Fruit fly (Drosophila melanogaster) whole organism, embryonic: ENCODE measurements around the gene CG10341.

Experiments
- Adf1 ChIP-seq: fragments of 200-800 bp; sonication (Bioruptor generic); IDR thresholded peaks from 2 replicates; pipeline ENCODE4 v1.3.6; 2022; ENCODE audit warnings: missing biosample characterization, missing genetic modification characterization
- Bdp1 ChIP-seq: fragments of 200-800 bp; sonication (Bioruptor generic); optimal IDR thresholded peaks from 3 replicates; lab custom pipeline; 2016; ENCODE audit warnings: missing biosample characterization, missing genetic modification characterization
- CG10147 ChIP-seq: fragments of 200-800 bp; sonication (Bioruptor generic); optimal IDR thresholded peaks from 2 replicates; lab custom pipeline; 2019; ENCODE audit warnings: missing biosample characterization, mild to moderate bottlenecking, missing genetic modification characterization, moderate library complexity
- CG10959 ChIP-seq: fragments of 200-800 bp; sonication (Bioruptor generic); IDR thresholded peaks from 2 replicates; pipeline ENCODE4 v1.3.6; 2022; ENCODE audit warnings: missing biosample characterization, missing genetic modification characterization
- CG11695 ChIP-seq: fragments of 200-800 bp; sonication (Bioruptor generic); IDR thresholded peaks from 3 replicates; pipeline ENCODE4 v1.3.6; 2022; ENCODE audit warnings: missing biosample characterization, missing genetic modification characterization
- CG11696 ChIP-seq: fragments of 200-800 bp; sonication (Bioruptor generic); IDR thresholded peaks from 2 replicates; pipeline ENCODE4 v1.3.6; 2022; ENCODE audit warnings: missing biosample characterization, missing genetic modification characterization
- CG15696 ChIP-seq: fragments of 200-800 bp; sonication (Bioruptor generic); optimal IDR thresholded peaks from 2 replicates; lab custom pipeline; 2019; ENCODE audit warnings: missing biosample characterization, mild to moderate bottlenecking, missing genetic modification characterization, moderate library complexity
- CG18764 ChIP-seq: fragments of 200-800 bp; sonication (Bioruptor generic); optimal IDR thresholded peaks from 3 replicates; lab custom pipeline; 2016; ENCODE audit warnings: missing biosample characterization, missing genetic modification characterization
- CG30403 ChIP-seq: fragments of 200-800 bp; sonication (Bioruptor generic); optimal IDR thresholded peaks from 3 replicates; lab custom pipeline; 2016; ENCODE audit warnings: missing biosample characterization, missing genetic modification characterization
- CG31224 ChIP-seq: fragments of 200-800 bp; sonication (Bioruptor generic); IDR thresholded peaks from 2 replicates; pipeline ENCODE4 v1.3.6; 2022; ENCODE audit warnings: missing biosample characterization, missing genetic modification characterization
- CG3281 ChIP-seq: fragments of 200-800 bp; sonication (Bioruptor generic); optimal IDR thresholded peaks from 3 replicates; lab custom pipeline; 2017; ENCODE audit warnings: missing biosample characterization, mild to moderate bottlenecking, missing genetic modification characterization
- CG3407 ChIP-seq: fragments of 200-800 bp; sonication (Bioruptor generic); optimal IDR thresholded peaks from 2 replicates; lab custom pipeline; 2018; ENCODE audit warnings: missing biosample characterization, mild to moderate bottlenecking, missing genetic modification characterization
- CG42726 ChIP-seq: fragments of 200-800 bp; sonication (Bioruptor generic); IDR thresholded peaks from 2 replicates; pipeline ENCODE4 v1.3.6; 2022; ENCODE audit warnings: missing biosample characterization, missing genetic modification characterization; ENCODE audit not compliant: partially characterized antibody
- CG6175 ChIP-seq: fragments of 200-800 bp; sonication (Bioruptor generic); IDR thresholded peaks from 3 replicates; pipeline ENCODE4 v1.3.6; 2022; ENCODE audit warnings: missing biosample characterization, missing genetic modification characterization
- CG6272 ChIP-seq: fragments of 200-800 bp; sonication (Bioruptor generic); IDR thresholded peaks from 2 replicates; pipeline ENCODE4 v1.3.6; 2022; ENCODE audit warnings: missing biosample characterization, missing genetic modification characterization
- CG7271 ChIP-seq: fragments of 200-800 bp; sonication (Bioruptor generic); optimal IDR thresholded peaks from 2 replicates; lab custom pipeline; 2018; ENCODE audit warnings: missing biosample characterization, mild to moderate bottlenecking, missing genetic modification characterization, moderate library complexity
- CG7556 ChIP-seq: fragments of 200-800 bp; sonication (Bioruptor generic); optimal IDR thresholded peaks from 2 replicates; lab custom pipeline; 2017; ENCODE audit warnings: missing biosample characterization, mild to moderate bottlenecking, missing genetic modification characterization
- CG9609 ChIP-seq: fragments of 200-800 bp; sonication (Bioruptor generic); optimal IDR thresholded peaks from 3 replicates; lab custom pipeline; 2016; ENCODE audit warnings: missing biosample characterization, missing genetic modification characterization
- CTCF ChIP-seq: fragments of 200-800 bp; sonication (Bioruptor generic); optimal IDR thresholded peaks from 2 replicates; lab custom pipeline; 2017; ENCODE audit warnings: missing biosample characterization, mild to moderate bottlenecking, missing genetic modification characterization, moderate library complexity
- Dll ChIP-seq: fragments of 200-800 bp; sonication (Bioruptor generic); IDR thresholded peaks from 4 replicates; pipeline ENCODE4 v1.3.6; 2022; ENCODE audit warnings: missing biosample characterization, missing genetic modification characterization; ENCODE audit not compliant: partially characterized antibody
- Hmx ChIP-seq: fragments of 200-800 bp; sonication (Bioruptor generic); optimal IDR thresholded peaks from 2 replicates; lab custom pipeline; 2016; ENCODE audit warnings: missing biosample characterization, missing genetic modification characterization
- Lim3 ChIP-seq: fragments of 200-800 bp; sonication (Bioruptor generic); IDR thresholded peaks from 2 replicates; pipeline ENCODE4 v1.3.6; 2022; ENCODE audit warnings: missing biosample characterization, missing genetic modification characterization
- MBD-R2 ChIP-seq: fragments of 200-800 bp; sonication (Bioruptor generic); IDR thresholded peaks from 2 replicates; pipeline ENCODE4 v1.3.6; 2022; ENCODE audit warnings: missing biosample characterization, missing genetic modification characterization
- Opbp ChIP-seq: fragments of 200-800 bp; sonication (Bioruptor generic); IDR thresholded peaks from 3 replicates; pipeline ENCODE4 v1.3.6; 2022; ENCODE audit warnings: missing biosample characterization, missing genetic modification characterization; ENCODE audit not compliant: partially characterized antibody
- PHDP ChIP-seq: fragments of 200-800 bp; sonication (Bioruptor generic); optimal IDR thresholded peaks from 3 replicates; lab custom pipeline; 2018; ENCODE audit warnings: missing biosample characterization, mild to moderate bottlenecking, missing genetic modification characterization, moderate library complexity
- Trl ChIP-seq, 3 experiments: fragments of >200 bp in 2 of 3; fragments of 200-800 bp in 1 of 3; sonication (Bioruptor generic) in 1 of 3; optimal IDR thresholded peaks; 2 replicates in 1 of 3; 3 replicates in 2 of 3; lab custom pipeline; 2016 to 2017; ENCODE audit warnings: missing biosample characterization in 1 of 3, missing genetic modification characterization in 1 of 3
- bab2 ChIP-seq: fragments of 200-800 bp; sonication (Bioruptor generic); optimal IDR thresholded peaks from 2 replicates; lab custom pipeline; 2016; ENCODE audit warnings: missing biosample characterization, missing genetic modification characterization
- bcd ChIP-seq: fragments of 200-800 bp; sonication (Bioruptor generic); optimal IDR thresholded peaks from 2 replicates; lab custom pipeline; 2017; ENCODE audit warnings: missing biosample characterization, mild to moderate bottlenecking, missing genetic modification characterization
- bsh ChIP-seq, 2 experiments: fragments of 200-800 bp; sonication (Bioruptor generic); optimal IDR thresholded peaks; 2 replicates each; lab custom pipeline; 2017 to 2018; ENCODE audit warnings: mild to moderate bottlenecking in 2 of 2, missing biosample characterization in 2 of 2, missing genetic modification characterization in 2 of 2, moderate library complexity in 1 of 2
- cato ChIP-seq: fragments of 200-800 bp; sonication (Bioruptor generic); optimal IDR thresholded peaks from 2 replicates; lab custom pipeline; 2016; ENCODE audit warnings: missing biosample characterization, missing genetic modification characterization, borderline replicate concordance
- da ChIP-seq: fragments of 200-800 bp; sonication (Bioruptor generic); optimal IDR thresholded peaks from 2 replicates; lab custom pipeline; 2016; ENCODE audit warnings: missing biosample characterization, missing genetic modification characterization
- dm ChIP-seq: fragments of 200-800 bp; sonication (Bioruptor generic); optimal IDR thresholded peaks from 3 replicates; lab custom pipeline; 2016; ENCODE audit warnings: missing biosample characterization, missing genetic modification characterization
- fu2 ChIP-seq: fragments of 200-800 bp; sonication (Bioruptor generic); optimal IDR thresholded peaks from 2 replicates; lab custom pipeline; 2016; ENCODE audit warnings: missing biosample characterization, missing genetic modification characterization
- gcm ChIP-seq: fragments of 200-800 bp; sonication (Bioruptor generic); optimal IDR thresholded peaks from 2 replicates; lab custom pipeline; 2019; ENCODE audit warnings: missing biosample characterization, mild to moderate bottlenecking, missing genetic modification characterization, moderate library complexity
- ham ChIP-seq: fragments of 200-800 bp; sonication (Bioruptor generic); IDR thresholded peaks from 2 replicates; pipeline ENCODE4 v1.3.6; 2022; ENCODE audit warnings: missing biosample characterization, missing genetic modification characterization
- inv ChIP-seq: fragments of 200-800 bp; sonication (Bioruptor generic); IDR thresholded peaks from 2 replicates; pipeline ENCODE4 v1.3.6; 2022; ENCODE audit warnings: missing biosample characterization, missing genetic modification characterization; ENCODE audit not compliant: partially characterized antibody
- jing ChIP-seq: fragments of 200-800 bp; sonication (Bioruptor generic); optimal IDR thresholded peaks from 2 replicates; lab custom pipeline; 2018; ENCODE audit warnings: missing biosample characterization, mild to moderate bottlenecking, missing genetic modification characterization
- maf-S ChIP-seq: fragments of 200-800 bp; sonication (Bioruptor generic); optimal IDR thresholded peaks from 2 replicates; lab custom pipeline; 2016; ENCODE audit warnings: missing biosample characterization, missing genetic modification characterization
- mirr ChIP-seq: fragments of 200-800 bp; sonication (Bioruptor generic); optimal IDR thresholded peaks from 3 replicates; lab custom pipeline; 2018; ENCODE audit warnings: missing biosample characterization, mild to moderate bottlenecking, missing genetic modification characterization
- org-1 ChIP-seq: fragments of 200-800 bp; sonication (Bioruptor generic); optimal IDR thresholded peaks from 2 replicates; lab custom pipeline; 2017; ENCODE audit warnings: missing biosample characterization, missing genetic modification characterization
- otp ChIP-seq: fragments of 200-800 bp; sonication (Bioruptor generic); IDR thresholded peaks from 3 replicates; pipeline ENCODE4, ENCODE4 v1.3.6; 2022; ENCODE audit warnings: missing biosample characterization, missing genetic modification characterization
- ro ChIP-seq: fragments of 200-800 bp; sonication (Bioruptor generic); IDR thresholded peaks from 2 replicates; pipeline ENCODE4 v1.3.6; 2022; ENCODE audit warnings: missing biosample characterization, missing genetic modification characterization
- run ChIP-seq: fragments of 200-800 bp; sonication (Bioruptor generic); optimal IDR thresholded peaks from 3 replicates; lab custom pipeline; 2018; ENCODE audit warnings: missing biosample characterization, mild to moderate bottlenecking, missing genetic modification characterization
- scrt ChIP-seq: fragments of 200-800 bp; sonication (Bioruptor generic); optimal IDR thresholded peaks from 2 replicates; lab custom pipeline; 2018; ENCODE audit warnings: missing biosample characterization, mild to moderate bottlenecking, missing genetic modification characterization, moderate library complexity
- shn ChIP-seq: fragments of 200-800 bp; sonication (Bioruptor generic); optimal IDR thresholded peaks from 3 replicates; lab custom pipeline; 2016; ENCODE audit warnings: missing biosample characterization, missing genetic modification characterization
- stc ChIP-seq: fragments of 200-800 bp; sonication (Bioruptor generic); IDR thresholded peaks from 2 replicates; pipeline ENCODE4 v1.3.6; 2022; ENCODE audit warnings: missing biosample characterization, missing genetic modification characterization
- trem ChIP-seq: fragments of 200-800 bp; optimal IDR thresholded peaks from 3 replicates; lab custom pipeline; 2019; ENCODE audit warnings: missing biosample characterization, mild to moderate bottlenecking, missing genetic modification characterization, moderate library complexity
- unc-4 ChIP-seq: fragments of 200-800 bp; sonication (Bioruptor generic); IDR thresholded peaks from 2 replicates; pipeline ENCODE4 v1.3.6; 2022; ENCODE audit warnings: missing biosample characterization, missing genetic modification characterization; ENCODE audit not compliant: partially characterized antibody
- unpg ChIP-seq: fragments of 200-800 bp; sonication (Bioruptor generic); optimal IDR thresholded peaks from 3 replicates; lab custom pipeline; 2018; ENCODE audit warnings: missing biosample characterization, mild to moderate bottlenecking, missing genetic modification characterization, moderate library complexity
- zfh2 ChIP-seq: fragments of 200-800 bp; sonication (Bioruptor generic); optimal IDR thresholded peaks from 2 replicates; lab custom pipeline; 2016; ENCODE audit warnings: missing biosample characterization, missing genetic modification characterization

The CG10341 gene

dm6 chr2L:18702721-18703488 lies 4.4 kb downstream of the CG10341 start, which contains the start of the genes CG10376 and CG10343 (continued):
- TF ChIP-seq CG3281 (GFP tag; lab: Kevin White, UChicago) (peak; percentile 77), CG30403 (GFP tag; lab: Kevin White, UChicago) (peak; percentile 94), otp (GFP tag; lab: Robert Waterston, UW) (0 out of 3 replicates have a peak, but pooled peaks have one; percentile 25), inv (no peak), ro (GFP tag; lab: Robert Waterston, UW) (peak; percentile 59), bcd (GFP tag; lab: Kevin White, UChicago) (peak; percentile 89), CG6272 (peak; percentile 92), CG42726 (GFP tag; lab: Robert Waterston, UW) (no peak; the same call in 1 of the 2 replicates), Opbp (peak; percentile 72; the same call in 2 of the 3 replicates), fu2 (GFP tag; lab: Kevin White, UChicago) (peak; percentile 30), run (tag; lab: Kevin White, UChicago) (peak; percentile 66), shn (GFP tag; lab: Kevin White, UChicago) (peak; percentile 44), bsh (GFP tag; optimal IDR thresholded peaks at IDR 0.05; lab: Kevin White, UChicago) (peak in 1 of 2 experiments; percentile 85), org-1 (peak; percentile 44), CG10147 (peak; percentile 90), zfh2 (GFP tag; lab: Kevin White, UChicago) (peak; percentile 66), Trl (optimal IDR thresholded peaks at IDR 0.05; lab: Kevin White, UChicago) (no peak), Trl (GFP tag; optimal IDR thresholded peaks at IDR 0.05; lab: Kevin White, UChicago) (peak; percentile 48), CG3407 (GFP tag; lab: Kevin White, UChicago) (peak; percentile 67), MBD-R2 (GFP tag; lab: Robert Waterston, UW) (peak; percentile 79), trem (tag; lab: Kevin White, UChicago) (peak; percentile 93), unpg (peak; percentile 90), Lim3 (GFP tag; lab: Robert Waterston, UW) (no peak), PHDP (peak; percentile 89), cato (GFP tag; lab: Kevin White, UChicago) (peak; percentile 72), maf-S (no peak), stc (peak; percentile 44; the same call in 1 of the 2 replicates), CTCF (GFP tag; lab: Kevin White, UChicago) (peak; percentile 24), CG7556 (GFP tag; lab: Kevin White, UChicago) (peak; percentile 85), CG9609 (GFP tag; lab: Kevin White, UChicago) (peak; percentile 74), gcm (peak; percentile 80), CG10959 (GFP tag; lab: Robert Waterston, UW) (peak; percentile 48; the same call in 1 of the 2 replicates), Bdp1 (peak; percentile 12)
- TF ChIP-seq, all 482 proteins: peak for 381

dm6 chr2L:18705617-18706046 lies 7.1 kb downstream of the CG10341 start, which contains the start of gene Jwa:
Gene Jwa, minus strand, starts transcription at chr2L:18705703.
- TF ChIP-seq jing (GFP tag; lab: Kevin White, UChicago) (peak; percentile 68), da (GFP tag; lab: Kevin White, UChicago) (peak; percentile 58), CG6175 (GFP tag; lab: Robert Waterston, UW) (peak; percentile 70; the same call in 2 of the 3 replicates), ham (peak; percentile 88), bab2 (GFP tag; lab: Kevin White, UChicago) (peak; percentile 96), unc-4 (GFP tag; lab: Robert Waterston, UW) (peak; percentile 99), scrt (GFP tag; lab: Kevin White, UChicago) (peak; percentile 57), CG3407 (GFP tag; lab: Kevin White, UChicago) (peak; percentile 89), Dll (GFP tag; lab: Robert Waterston, UW) (peak; percentile 100), Hmx (GFP tag; lab: Kevin White, UChicago) (peak; percentile 81), CG7271 (tag; lab: Kevin White, UChicago) (peak; percentile 63), CG11695 (GFP tag; lab: Robert Waterston, UW) (peak; percentile 90), CG18764 (GFP tag; lab: Kevin White, UChicago) (peak; percentile 78), CG31224 (peak; percentile 86), CG15696 (tag; lab: Kevin White, UChicago) (peak; percentile 84), CG11696 (GFP tag; lab: Robert Waterston, UW) (no peak), Adf1 (GFP tag; lab: Robert Waterston, UW) (peak; percentile 72), dm (GFP tag; lab: Kevin White, UChicago) (peak; percentile 92), mirr (GFP tag; lab: Kevin White, UChicago) (peak; percentile 38)
